Worm (Caenorhabditis elegans): ENCODE results near the gene F45D3.2.

- TF ChIP-seq T22C8.4 (GFP tag; IDR thresholded peaks at IDR 0.05) (no peak), med-1 (GFP tag; optimal IDR thresholded peaks at IDR 0.05; ENCODE audit: insufficient read depth) (no peak)
Observed at ce11 chrV:12583421-12583820, 42.6 kb downstream of the F45D3.2 start.

All from whole organism, midembryonic.